Worm (Caenorhabditis elegans) whole organism, mixed stage, embryonic: ENCODE measurements around the gene C23H3.2.
"Not testable (repeated sequence)": the region's sequence is repeated elsewhere in the genome, so short reads cannot be mapped to it uniquely, and the experiment has no call there.

Experiments
- M03D4.4 ChIP-seq: sonication (generic microtip); optimal IDR thresholded peaks from 2 replicates; lab custom pipeline; 2017; ENCODE audit warnings: mild to moderate bottlenecking, missing genetic modification characterization, missing compliant biosample characterization
- bed-3 ChIP-seq: fragments of 200-800 bp; sonication (Bioruptor generic); optimal IDR thresholded peaks from 3 replicates; lab custom pipeline; 2018; ENCODE audit warnings: mild to moderate bottlenecking, missing genetic modification characterization, moderate library complexity, missing compliant biosample characterization
- blmp-1 ChIP-seq: fragments of 150-350 bp; optimal IDR thresholded peaks from 2 replicates; lab custom pipeline; 2014; ENCODE audit warnings: missing biosample characterization, missing genetic modification characterization
- ceh-39 ChIP-seq: fragments of 150-350 bp; optimal IDR thresholded peaks from 2 replicates; lab custom pipeline; 2014; ENCODE audit warnings: missing biosample characterization, missing genetic modification characterization
- ceh-43 ChIP-seq: fragments of 200-800 bp; sonication (Bioruptor generic); optimal IDR thresholded peaks from 2 replicates; lab custom pipeline; 2018; ENCODE audit warnings: mild to moderate bottlenecking, missing genetic modification characterization, moderate library complexity, missing compliant biosample characterization
- ceh-83 ChIP-seq: fragments of 200-800 bp; sonication (Bioruptor generic); optimal IDR thresholded peaks from 2 replicates; lab custom pipeline; 2018; ENCODE audit warnings: mild to moderate bottlenecking, missing genetic modification characterization, missing compliant biosample characterization
- ces-1 ChIP-seq: fragments of 150-350 bp; optimal IDR thresholded peaks from 2 replicates; lab custom pipeline; 2014; ENCODE audit warnings: missing biosample characterization, missing genetic modification reagents, missing genetic modification characterization
- cnd-1 ChIP-seq: fragments of 200-800 bp; sonication (Bioruptor generic); optimal IDR thresholded peaks from 2 replicates; lab custom pipeline; 2018; ENCODE audit warnings: mild to moderate bottlenecking, missing genetic modification characterization, missing compliant biosample characterization
- drap-1 ChIP-seq: fragments of 200-800 bp; sonication (Bioruptor generic); optimal IDR thresholded peaks from 3 replicates; lab custom pipeline; 2018; ENCODE audit warnings: mild to moderate bottlenecking, missing genetic modification characterization, missing compliant biosample characterization
- elt-1 ChIP-seq: sonication (generic microtip); optimal IDR thresholded peaks from 2 replicates; lab custom pipeline; 2017; ENCODE audit warnings: missing genetic modification characterization, mild to moderate bottlenecking, missing compliant biosample characterization, antibody characterized with exemption, moderate library complexity, borderline replicate concordance; ENCODE audit not compliant: insufficient read depth
- elt-3 ChIP-seq: fragments of 150-350 bp; optimal IDR thresholded peaks from 2 replicates; lab custom pipeline; 2014; ENCODE audit warnings: missing biosample characterization, missing genetic modification characterization
- flh-1 ChIP-seq: fragments of 200-800 bp; sonication (Bioruptor generic); optimal IDR thresholded peaks from 2 replicates; lab custom pipeline; 2018; ENCODE audit warnings: mild to moderate bottlenecking, missing genetic modification characterization, moderate library complexity, missing compliant biosample characterization
- ham-2 ChIP-seq: fragments of 200-800 bp; sonication (Bioruptor generic); optimal IDR thresholded peaks from 2 replicates; lab custom pipeline; 2018; ENCODE audit warnings: mild to moderate bottlenecking, missing genetic modification characterization, missing compliant biosample characterization
- hlh-1 ChIP-seq: fragments of 150-350 bp; optimal IDR thresholded peaks from 2 replicates; lab custom pipeline; 2014; ENCODE audit warnings: missing biosample characterization, missing genetic modification reagents, missing genetic modification characterization
- lin-13 ChIP-seq: fragments of 150-350 bp; optimal IDR thresholded peaks from 2 replicates; lab custom pipeline; 2014; ENCODE audit warnings: missing biosample characterization, missing genetic modification characterization
- lin-32 ChIP-seq: fragments of 200-800 bp; sonication (Bioruptor generic); optimal IDR thresholded peaks from 2 replicates; lab custom pipeline; 2018; ENCODE audit warnings: mild to moderate bottlenecking, missing genetic modification characterization, missing compliant biosample characterization
- lsy-2 ChIP-seq: fragments of 150-350 bp; optimal IDR thresholded peaks from 2 replicates; lab custom pipeline; 2014; ENCODE audit warnings: missing biosample characterization, missing genetic modification characterization
- mab-5 ChIP-seq: fragments of 150-350 bp; optimal IDR thresholded peaks from 2 replicates; lab custom pipeline; 2014; ENCODE audit warnings: missing biosample characterization, missing genetic modification characterization
- mep-1 ChIP-seq: fragments of 150-350 bp; optimal IDR thresholded peaks from 2 replicates; lab custom pipeline; 2017; ENCODE audit warnings: missing biosample characterization, missing genetic modification reagents, missing genetic modification characterization, inconsistent platforms
- mls-2 ChIP-seq: sonication (generic microtip); optimal IDR thresholded peaks from 2 replicates; lab custom pipeline; 2016; ENCODE audit warnings: mild to moderate bottlenecking, missing genetic modification characterization, moderate library complexity, missing compliant biosample characterization
- nhr-12 ChIP-seq: fragments of 150-350 bp; optimal IDR thresholded peaks from 2 replicates; lab custom pipeline; 2014; ENCODE audit warnings: missing biosample characterization, missing genetic modification characterization
- nhr-2 ChIP-seq: fragments of 150-350 bp; optimal IDR thresholded peaks from 2 replicates; lab custom pipeline; 2014; ENCODE audit warnings: missing biosample characterization, missing genetic modification characterization
- nhr-237 ChIP-seq: fragments of 150-350 bp; optimal IDR thresholded peaks from 2 replicates; lab custom pipeline; 2014; ENCODE audit warnings: missing biosample characterization, missing genetic modification characterization
- nhr-28 ChIP-seq: fragments of 150-350 bp; optimal IDR thresholded peaks from 2 replicates; lab custom pipeline; 2014; ENCODE audit warnings: missing biosample characterization, missing genetic modification characterization
- nhr-76 ChIP-seq: sonication (generic microtip); optimal IDR thresholded peaks from 2 replicates; lab custom pipeline; 2017; ENCODE audit warnings: missing biosample characterization, missing genetic modification characterization
- pha-4 ChIP-seq: fragments of 150-350 bp; optimal IDR thresholded peaks from 2 replicates; lab custom pipeline; 2018; ENCODE audit warnings: missing biosample characterization, missing genetic modification reagents, missing genetic modification characterization
- sem-2 ChIP-seq: fragments of 200-800 bp; sonication (Bioruptor generic); optimal IDR thresholded peaks from 2 replicates; lab custom pipeline; 2018; ENCODE audit warnings: mild to moderate bottlenecking, missing genetic modification characterization, missing compliant biosample characterization
- snpc-4 ChIP-seq: fragments of 150-350 bp; optimal IDR thresholded peaks from 2 replicates; lab custom pipeline; 2014; ENCODE audit warnings: missing biosample characterization, missing genetic modification characterization
- sptf-1 ChIP-seq: sonication (generic microtip); optimal IDR thresholded peaks from 2 replicates; lab custom pipeline; 2017; ENCODE audit warnings: mild to moderate bottlenecking, missing genetic modification characterization, moderate library complexity, missing compliant biosample characterization
- tbx-8 ChIP-seq: fragments of 200-800 bp; sonication (Bioruptor generic); optimal IDR thresholded peaks from 2 replicates; lab custom pipeline; 2018; ENCODE audit warnings: mild to moderate bottlenecking, missing genetic modification characterization, moderate library complexity, missing compliant biosample characterization
- unc-120 ChIP-seq: sonication (generic microtip); optimal IDR thresholded peaks from 2 replicates; lab custom pipeline; 2017; ENCODE audit warnings: missing genetic modification characterization, missing compliant biosample characterization; ENCODE audit not compliant: poor library complexity, severe bottlenecking
- unc-39 ChIP-seq: fragments of 150-350 bp; optimal IDR thresholded peaks from 2 replicates; lab custom pipeline; 2014; ENCODE audit warnings: missing biosample characterization, missing genetic modification characterization
- unc-62 ChIP-seq: fragments of 150-350 bp; optimal IDR thresholded peaks from 2 replicates; lab custom pipeline; 2014; ENCODE audit warnings: missing biosample characterization, missing genetic modification reagents, missing genetic modification characterization
- zip-8 ChIP-seq: fragments of 150-350 bp; optimal IDR thresholded peaks from 2 replicates; lab custom pipeline; 2014; ENCODE audit warnings: missing biosample characterization, missing genetic modification characterization
- ztf-11 ChIP-seq: fragments of 150-350 bp; optimal IDR thresholded peaks from 2 replicates; lab custom pipeline; 2014; ENCODE audit warnings: missing biosample characterization, missing genetic modification characterization

C23H3.2 gene

ce11 chrII:91419-91818 lies 30.3 kb downstream of the C23H3.2 start, which contains the start of gene mcat-1:
mcat-1 (minus strand) TSS chrII:91519.
- no peak for TF ChIP-seq nhr-237 (tag; lab: Kevin White, UChicago)
- TF ChIP-seq zip-8 = peak; percentile 1

ce11 chrII:95177-95576 lies 34.1 kb downstream of the C23H3.2 start, which contains the start of gene C50D2.7:
C50D2.7 (minus strand) TSS chrII:95277.
- no peak for TF ChIP-seq bed-3 (GFP tag; lab: Kevin White, UChicago)
- no peak for TF ChIP-seq ces-1 (GFP tag; lab: Kevin White, UChicago)
- no peak for TF ChIP-seq drap-1 (GFP tag; lab: Kevin White, UChicago)
- no peak for TF ChIP-seq sem-2 (GFP tag; lab: Kevin White, UChicago)
- no peak for TF ChIP-seq unc-120
- TF ChIP-seq blmp-1 = no peak
- no peak for TF ChIP-seq snpc-4 (tag; lab: Kevin White, UChicago)
- no peak for TF ChIP-seq nhr-12 (tag; lab: Kevin White, UChicago)

- no peak for TF ChIP-seq zip-8
- no peak for TF ChIP-seq pha-4
- TF ChIP-seq unc-62 (GFP tag; lab: Kevin White, UChicago) = no peak
- TF ChIP-seq drap-1 (GFP tag; lab: Kevin White, UChicago) = no peak
- peak; percentile 74 for TF ChIP-seq ces-1 (GFP tag; lab: Kevin White, UChicago)
- TF ChIP-seq mab-5 (tag; lab: Kevin White, UChicago) = peak; percentile 16
- no peak for TF ChIP-seq nhr-76 (tag; lab: Kevin White, UChicago)
- no peak for TF ChIP-seq nhr-28
- no peak for TF ChIP-seq bed-3 (GFP tag; lab: Kevin White, UChicago)
- TF ChIP-seq blmp-1 = no peak
- no peak for TF ChIP-seq unc-39 (tag; lab: Kevin White, UChicago)
- TF ChIP-seq M03D4.4 = no peak
- TF ChIP-seq cnd-1 = no peak
- TF ChIP-seq ztf-11 = no peak
- no peak for TF ChIP-seq mep-1 (tag; lab: Kevin White, UChicago)
- peak; percentile 3 for TF ChIP-seq ceh-83 (GFP tag; lab: Kevin White, UChicago)
- TF ChIP-seq elt-3 = no peak
- no peak for TF ChIP-seq elt-1 (tag; lab: Kevin White, UChicago)
- TF ChIP-seq snpc-4 (tag; lab: Kevin White, UChicago) = no peak
- no peak for TF ChIP-seq lin-13 (tag; lab: Kevin White, UChicago)
- no peak for TF ChIP-seq nhr-12 (tag; lab: Kevin White, UChicago)
- no peak for TF ChIP-seq hlh-1 (tag; lab: Kevin White, UChicago)
- TF ChIP-seq sem-2 (GFP tag; lab: Kevin White, UChicago) = no peak
- TF ChIP-seq ceh-43 = no peak
- no peak for TF ChIP-seq tbx-8 (GFP tag; lab: Kevin White, UChicago)
- peak; percentile 48 for TF ChIP-seq lsy-2 (tag; lab: Kevin White, UChicago)
- TF ChIP-seq ham-2 = no peak
- TF ChIP-seq nhr-2 (tag; lab: Kevin White, UChicago) = peak; percentile 28
- no peak for TF ChIP-seq unc-120
- TF ChIP-seq flh-1 = no peak
- TF ChIP-seq lin-32 = no peak
- TF ChIP-seq sptf-1 (tag; lab: Kevin White, UChicago) = no peak
- TF ChIP-seq nhr-237 (tag; lab: Kevin White, UChicago) = peak; percentile 34
- no peak for TF ChIP-seq mls-2 (tag; lab: Kevin White, UChicago)
- TF ChIP-seq ceh-39 = peak; percentile 41
Observed at ce11 chrII:97992-98763, 37.1 kb downstream of the C23H3.2 start, which contains the start of the genes luc-7L3 and sftb-6. luc-7L3 (minus strand) TSS chrII:98027. sftb-6 (plus strand) TSS chrII:98404.

DNA sequence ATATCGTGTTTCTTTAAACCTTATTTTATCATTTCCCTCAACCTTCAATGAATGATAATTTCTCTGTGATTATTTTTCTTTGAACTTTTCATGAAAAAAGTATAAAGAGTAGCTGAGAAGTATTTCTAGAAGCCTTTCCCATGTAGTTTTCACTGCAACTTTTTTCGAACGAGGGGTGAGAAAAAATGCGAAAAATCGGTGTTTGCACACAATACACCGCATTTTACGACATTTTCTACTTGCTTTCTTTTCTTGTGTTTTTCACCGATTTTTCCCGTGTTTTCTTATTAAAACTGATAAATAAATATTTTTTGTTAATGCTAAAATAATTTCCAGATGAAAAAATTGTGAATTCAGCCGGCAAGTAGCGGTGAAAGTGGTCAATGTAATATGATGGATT lies 37.8 kb downstream of the C23H3.2 start, which contains the start of gene C50D2.10:
C50D2.10 (plus strand) TSS at position 245 of the 400 bp plus-strand sequence.
- TF ChIP-seq nhr-2 (tag; lab: Kevin White, UChicago); ztf-11; ceh-43: not testable (repeated sequence)
